Worm (Caenorhabditis elegans): ENCODE measurements around the gene K11H12.3.

The K11H12.3 gene

ce11 chrIV:675471-676159 is 2.3 kb upstream of the K11H12.3 start, which contains the start of the genes K11H12.4 and K11H12.10:
Gene K11H12.4 (minus strand): TSS chrIV:675883.
Gene K11H12.10 (plus strand): TSS chrIV:676075.
- TF ChIP-seq che-1 (tag; optimal IDR thresholded peaks at IDR 0.05) (no peak), K09A11.1 (tag; optimal IDR thresholded peaks at IDR 0.05; ENCODE audit: insufficient read depth) (no peak), ceh-45 (GFP tag; IDR thresholded peaks at IDR 0.05) (no peak), K02D7.2 (tag; optimal IDR thresholded peaks at IDR 0.05) (no peak), eyg-1 (tag; optimal IDR thresholded peaks at IDR 0.05) (no peak), ama-1 (optimal IDR thresholded peaks at IDR 0.05) (no peak), pros-1 (tag; optimal IDR thresholded peaks at IDR 0.05) (no peak)

ce11 chrIV:670455-670854 is 2.8 kb downstream of the K11H12.3 start, which contains the start of gene K11H12.11:
Gene K11H12.11 (minus strand): TSS chrIV:670555.
- no peak for TF ChIP-seq C38D4.7 (GFP tag; optimal IDR thresholded peaks at IDR 0.05)
- TF ChIP-seq fkh-6 (tag; optimal IDR thresholded peaks at IDR 0.05) = no peak
- TF ChIP-seq syd-9 (tag; optimal IDR thresholded peaks at IDR 0.05) = no peak
- TF ChIP-seq ceh-24 (tag; optimal IDR thresholded peaks at IDR 0.05) = no peak
- TF ChIP-seq unc-3 (GFP tag; conservative IDR thresholded peaks at IDR 0.05) = no peak
- no peak for TF ChIP-seq unc-3 (tag; optimal IDR thresholded peaks at IDR 0.05)
- no peak for TF ChIP-seq C08G9.2 (tag; optimal IDR thresholded peaks at IDR 0.05)
- no peak for TF ChIP-seq ahr-1 (tag; optimal IDR thresholded peaks at IDR 0.05)
- no peak for TF ChIP-seq eyg-1 (tag; optimal IDR thresholded peaks at IDR 0.05)
- no peak for TF ChIP-seq pqm-1 (tag; optimal IDR thresholded peaks at IDR 0.05)
- TF ChIP-seq pag-3 (tag; optimal IDR thresholded peaks at IDR 0.05; ENCODE audit: borderline replicate concordance) = no peak
- no peak for TF ChIP-seq ceh-48 (tag; optimal IDR thresholded peaks at IDR 0.05)
- no peak for TF ChIP-seq lin-11 (tag; optimal IDR thresholded peaks at IDR 0.05)
- no peak for TF ChIP-seq npax-4 (tag; optimal IDR thresholded peaks at IDR 0.05)

DNA sequence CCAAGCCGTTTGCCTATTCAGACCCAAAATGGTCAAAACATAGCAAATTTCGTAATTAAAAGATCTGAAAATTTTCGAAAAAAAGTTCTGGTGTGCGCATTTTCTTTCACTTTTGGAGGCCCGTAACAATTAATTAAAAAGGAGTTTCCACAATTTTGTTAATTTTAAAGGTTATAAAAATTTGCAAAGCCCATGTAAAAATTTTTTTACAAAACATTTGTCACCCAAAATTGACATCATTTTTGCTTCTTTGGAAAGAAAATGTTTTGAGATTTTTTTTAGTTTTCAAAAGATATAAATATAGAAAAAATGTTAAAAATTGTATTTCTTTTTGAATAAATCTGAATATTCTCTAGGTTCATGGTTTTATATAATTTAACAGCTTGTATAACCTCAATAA is 6.3 kb downstream of the K11H12.3 start, which contains the start of gene K11H12.6:
TSS of gene K11H12.6 (plus strand) at position 301 of the 400 bp plus-strand sequence.
- TF ChIP-seq npax-4 (tag; optimal IDR thresholded peaks at IDR 0.05) = no peak
- TF ChIP-seq unc-86 (tag; optimal IDR thresholded peaks at IDR 0.05) = no peak
- TF ChIP-seq elt-4 (tag; optimal IDR thresholded peaks at IDR 0.05) = no peak
- no peak for TF ChIP-seq ceh-18 (tag; optimal IDR thresholded peaks at IDR 0.05)
- TF ChIP-seq ceh-34 (tag; optimal IDR thresholded peaks at IDR 0.05) = no peak
- TF ChIP-seq ets-4 (tag; optimal IDR thresholded peaks at IDR 0.05) = no peak
- TF ChIP-seq hlh-8 (tag; optimal IDR thresholded peaks at IDR 0.05) = no peak
- no peak for TF ChIP-seq ceh-2 (tag; optimal IDR thresholded peaks at IDR 0.05)
- no peak for TF ChIP-seq nfya-1 (tag; optimal IDR thresholded peaks at IDR 0.05)
- no peak for TF ChIP-seq pqm-1 (tag; optimal IDR thresholded peaks at IDR 0.05)
- no peak for TF ChIP-seq ceh-48 (tag; optimal IDR thresholded peaks at IDR 0.05)
- TF ChIP-seq rnt-1 (tag; optimal IDR thresholded peaks at IDR 0.05) = no peak
- no peak for TF ChIP-seq madf-2 (tag; optimal IDR thresholded peaks at IDR 0.05)
- no peak for TF ChIP-seq nhr-11 (tag; optimal IDR thresholded peaks at IDR 0.05)
- no peak for TF ChIP-seq pros-1 (tag; optimal IDR thresholded peaks at IDR 0.05)
- no peak for TF ChIP-seq sdc-2 (tag; optimal IDR thresholded peaks at IDR 0.05)
- no peak for TF ChIP-seq pag-3 (tag; optimal IDR thresholded peaks at IDR 0.05; ENCODE audit: borderline replicate concordance)
- TF ChIP-seq tbx-7 (tag; optimal IDR thresholded peaks at IDR 0.05) = no peak

ce11 chrIV:665225-665624 is 8.1 kb downstream of the K11H12.3 start, which contains the start of gene K11H12.7:
Gene K11H12.7 (plus strand): TSS chrIV:665525.
- TF ChIP-seq fax-1 (tag; optimal IDR thresholded peaks at IDR 0.05) = no peak
- TF ChIP-seq tbx-2 (tag; optimal IDR thresholded peaks at IDR 0.05) = no peak
- no peak for TF ChIP-seq elt-2 (tag; optimal IDR thresholded peaks at IDR 0.05)
- TF ChIP-seq pha-4 (tag; optimal IDR thresholded peaks at IDR 0.05) = no peak
